Fruit fly (Drosophila melanogaster) whole organism, embryonic: ENCODE measurements around the gene CG14731.

Experiments
- ATbp ChIP-seq: fragments of 200-800 bp; sonication (Bioruptor generic); optimal IDR thresholded peaks from 2 replicates; lab custom pipeline; 2017; ENCODE audit warnings: missing biosample characterization, mild to moderate bottlenecking, missing genetic modification characterization, missing genetic modification reagents
- Antp ChIP-seq: fragments of 200-800 bp; sonication (Bioruptor generic); optimal IDR thresholded peaks from 3 replicates; lab custom pipeline; 2016; ENCODE audit warnings: missing biosample characterization, missing genetic modification characterization
- B-H1 ChIP-seq: fragments of 200-800 bp; sonication (Bioruptor generic); IDR thresholded peaks from 3 replicates; pipeline ENCODE4 v1.3.6; 2022; ENCODE audit warnings: missing biosample characterization, missing genetic modification characterization
- BtbVII ChIP-seq: fragments of 200-800 bp; sonication (Bioruptor generic); optimal IDR thresholded peaks from 3 replicates; lab custom pipeline; 2017; ENCODE audit warnings: missing biosample characterization, mild to moderate bottlenecking, missing genetic modification characterization
- CG11093 ChIP-seq: fragments of 200-800 bp; sonication (Bioruptor generic); IDR thresholded peaks from 3 replicates; pipeline ENCODE4 v1.3.6; 2022; ENCODE audit warnings: missing biosample characterization, missing genetic modification characterization
- CG13775 ChIP-seq: fragments of 200-800 bp; sonication (Bioruptor generic); optimal IDR thresholded peaks from 3 replicates; lab custom pipeline; 2017; ENCODE audit warnings: missing biosample characterization, mild to moderate bottlenecking, missing genetic modification characterization
- CG14441 ChIP-seq: fragments of 200-800 bp; sonication (Bioruptor generic); IDR thresholded peaks from 2 replicates; pipeline ENCODE4 v1.3.6; 2022; ENCODE audit warnings: missing biosample characterization, missing genetic modification characterization
- CG15269 ChIP-seq: fragments of 200-800 bp; sonication (Bioruptor generic); optimal IDR thresholded peaks from 2 replicates; lab custom pipeline; 2018; ENCODE audit warnings: missing biosample characterization, mild to moderate bottlenecking, missing genetic modification characterization, moderate library complexity
- CG17328 ChIP-seq: fragments of 200-800 bp; sonication (Bioruptor generic); IDR thresholded peaks from 2 replicates; pipeline ENCODE4 v1.3.6; 2022; ENCODE audit warnings: missing biosample characterization, missing genetic modification characterization
- CG18599 ChIP-seq: fragments of 200-800 bp; sonication (Bioruptor generic); optimal IDR thresholded peaks from 3 replicates; lab custom pipeline; 2017; ENCODE audit warnings: missing biosample characterization, missing genetic modification characterization, mild to moderate bottlenecking, moderate library complexity, missing genetic modification reagents
- CG18764 ChIP-seq: fragments of 200-800 bp; sonication (Bioruptor generic); optimal IDR thresholded peaks from 3 replicates; lab custom pipeline; 2016; ENCODE audit warnings: missing biosample characterization, missing genetic modification characterization
- CG30403 ChIP-seq: fragments of 200-800 bp; sonication (Bioruptor generic); optimal IDR thresholded peaks from 3 replicates; lab custom pipeline; 2016; ENCODE audit warnings: missing biosample characterization, missing genetic modification characterization
- CG32772 ChIP-seq: fragments of 200-800 bp; sonication (Bioruptor generic); IDR thresholded peaks from 2 replicates; pipeline ENCODE4 v1.3.6; 2022; ENCODE audit warnings: missing biosample characterization, missing genetic modification characterization
- CG3281 ChIP-seq: fragments of 200-800 bp; sonication (Bioruptor generic); optimal IDR thresholded peaks from 3 replicates; lab custom pipeline; 2017; ENCODE audit warnings: missing biosample characterization, mild to moderate bottlenecking, missing genetic modification characterization
- CG4424 ChIP-seq: fragments of 200-800 bp; sonication (Bioruptor generic); optimal IDR thresholded peaks from 3 replicates; lab custom pipeline; 2016; ENCODE audit warnings: missing biosample characterization, missing genetic modification characterization
- CG6689 ChIP-seq: fragments of 200-800 bp; sonication (Bioruptor generic); IDR thresholded peaks from 2 replicates; pipeline ENCODE4 v1.3.6; 2022; ENCODE audit warnings: missing biosample characterization, missing genetic modification characterization
- CG6765 ChIP-seq: fragments of 200-800 bp; sonication (Bioruptor generic); optimal IDR thresholded peaks from 3 replicates; lab custom pipeline; 2017; ENCODE audit warnings: missing biosample characterization, mild to moderate bottlenecking, missing genetic modification characterization
- Chrac-16 ChIP-seq: fragments of 200-800 bp; sonication (Bioruptor generic); optimal IDR thresholded peaks from 3 replicates; lab custom pipeline; 2016; ENCODE audit warnings: missing biosample characterization, missing genetic modification characterization
- Fer3 ChIP-seq: fragments of 200-800 bp; sonication (Bioruptor generic); optimal IDR thresholded peaks from 2 replicates; lab custom pipeline; 2018; ENCODE audit warnings: missing biosample characterization, mild to moderate bottlenecking, missing genetic modification characterization, moderate library complexity
- Hmx ChIP-seq: fragments of 200-800 bp; sonication (Bioruptor generic); optimal IDR thresholded peaks from 2 replicates; lab custom pipeline; 2016; ENCODE audit warnings: missing biosample characterization, missing genetic modification characterization
- Meics ChIP-seq: fragments of 200-800 bp; sonication (Bioruptor generic); optimal IDR thresholded peaks from 2 replicates; lab custom pipeline; 2017; ENCODE audit warnings: missing biosample characterization, mild to moderate bottlenecking, missing genetic modification characterization
- Mrtf ChIP-seq: fragments of 200-800 bp; sonication (Bioruptor generic); IDR thresholded peaks from 3 replicates; pipeline ENCODE4 v1.3.6; 2022; ENCODE audit warnings: missing biosample characterization, missing genetic modification characterization
- Nf-YA ChIP-seq: fragments of 200-800 bp; sonication (Bioruptor generic); IDR thresholded peaks from 2 replicates; pipeline ENCODE4 v1.3.6; 2022; ENCODE audit warnings: missing biosample characterization, missing genetic modification characterization
- NfI ChIP-seq: fragments of 200-800 bp; sonication (Bioruptor generic); optimal IDR thresholded peaks from 3 replicates; lab custom pipeline; 2018; ENCODE audit warnings: missing biosample characterization, mild to moderate bottlenecking, missing genetic modification characterization, moderate library complexity
- Sox102F ChIP-seq: fragments of 200-800 bp; sonication (Bioruptor generic); optimal IDR thresholded peaks from 2 replicates; lab custom pipeline; 2018; ENCODE audit warnings: missing biosample characterization, mild to moderate bottlenecking, missing genetic modification characterization, moderate library complexity
- Xrp1 ChIP-seq: fragments of 200-800 bp; sonication (Bioruptor generic); IDR thresholded peaks from 2 replicates; pipeline ENCODE4 v1.3.6; 2022; ENCODE audit warnings: missing biosample characterization, missing genetic modification characterization
- ap ChIP-seq: fragments of 200-800 bp; sonication (Bioruptor generic); IDR thresholded peaks from 2 replicates; pipeline ENCODE4 v1.3.6; 2022; ENCODE audit warnings: missing biosample characterization, missing genetic modification characterization
- az2 ChIP-seq: fragments of 200-800 bp; sonication (Bioruptor generic); optimal IDR thresholded peaks from 3 replicates; lab custom pipeline; 2016; ENCODE audit warnings: missing biosample characterization, missing genetic modification characterization
- bbx ChIP-seq: fragments of 200-800 bp; sonication (Bioruptor generic); IDR thresholded peaks from 2 replicates; pipeline ENCODE4 v1.3.6; 2022; ENCODE audit warnings: missing biosample characterization, missing genetic modification characterization; ENCODE audit not compliant: partially characterized antibody
- bsh ChIP-seq, 2 experiments: fragments of 200-800 bp; sonication (Bioruptor generic); optimal IDR thresholded peaks; 2 replicates each; lab custom pipeline; 2017 to 2018; ENCODE audit warnings: mild to moderate bottlenecking in 2 of 2, missing biosample characterization in 2 of 2, missing genetic modification characterization in 2 of 2, moderate library complexity in 1 of 2
- chif ChIP-seq, 2 experiments: fragments of 200-800 bp; sonication (Bioruptor generic); optimal IDR thresholded peaks; 3 replicates each; lab custom pipeline; 2016; ENCODE audit warnings: missing biosample characterization in 2 of 2, missing genetic modification characterization in 2 of 2
- ci ChIP-seq: fragments of 200-800 bp; sonication (Bioruptor generic); IDR thresholded peaks from 3 replicates; pipeline ENCODE4 v1.3.6; 2022; ENCODE audit warnings: missing biosample characterization, missing genetic modification characterization
- dpn ChIP-seq, 2 experiments: fragments of 200-800 bp; sonication (Bioruptor generic); optimal IDR thresholded peaks; 3 replicates each; lab custom pipeline; 2016; ENCODE audit warnings: missing biosample characterization in 2 of 2, missing genetic modification characterization in 2 of 2
- hkb ChIP-seq, 2 experiments: fragments of 200-800 bp in 1 of 2; fragments of >200 bp in 1 of 2; sonication (Bioruptor generic) in 1 of 2; IDR thresholded peaks in 1 of 2; optimal IDR thresholded peaks in 1 of 2; 2 replicates each; pipeline versions ENCODE4 v1.3.6 to Lab custom; 2017 to 2022; ENCODE audit warnings: missing biosample characterization in 1 of 2, missing genetic modification characterization in 1 of 2
- ind ChIP-seq: fragments of 200-800 bp; sonication (Bioruptor generic); optimal IDR thresholded peaks from 3 replicates; lab custom pipeline; 2016; ENCODE audit warnings: missing biosample characterization, missing genetic modification characterization
- lab ChIP-seq: fragments of 200-800 bp; sonication (Bioruptor generic); optimal IDR thresholded peaks from 3 replicates; lab custom pipeline; 2017; ENCODE audit warnings: missing biosample characterization, missing genetic modification characterization, mild to moderate bottlenecking, moderate library complexity, missing genetic modification reagents
- lbe ChIP-seq: fragments of 200-800 bp; sonication (Bioruptor generic); optimal IDR thresholded peaks from 2 replicates; lab custom pipeline; 2016; ENCODE audit warnings: missing biosample characterization, mild to moderate bottlenecking, missing genetic modification characterization
- lmd ChIP-seq: fragments of 200-800 bp; sonication (Bioruptor generic); IDR thresholded peaks from 2 replicates; pipeline ENCODE4 v1.3.6; 2022; ENCODE audit warnings: missing biosample characterization, missing genetic modification characterization
- mirr ChIP-seq: fragments of 200-800 bp; sonication (Bioruptor generic); optimal IDR thresholded peaks from 3 replicates; lab custom pipeline; 2018; ENCODE audit warnings: missing biosample characterization, mild to moderate bottlenecking, missing genetic modification characterization
- nmo ChIP-seq: fragments of 200-800 bp; sonication (Bioruptor generic); optimal IDR thresholded peaks from 2 replicates; lab custom pipeline; 2018; ENCODE audit warnings: missing biosample characterization, mild to moderate bottlenecking, missing genetic modification characterization, moderate library complexity
- pan ChIP-seq, 4 experiments: fragments of >200 bp in 3 of 4; fragments of 200-800 bp in 1 of 4; sonication (Bioruptor generic) in 1 of 4; optimal IDR thresholded peaks in 3 of 4; IDR thresholded peaks in 1 of 4; 2 replicates each; pipeline versions ENCODE4 v1.3.6 to Lab custom; 2017 to 2022; ENCODE audit warnings: missing biosample characterization in 2 of 4, missing genetic modification characterization in 2 of 4, mixed read lengths in 1 of 4
- prd ChIP-seq, 3 experiments: fragments of >200 bp in 2 of 3; fragments of 200-800 bp in 1 of 3; sonication (Bioruptor generic) in 1 of 3; optimal IDR thresholded peaks in 2 of 3; IDR thresholded peaks in 1 of 3; 2 replicates in 2 of 3; 3 replicates in 1 of 3; pipeline versions ENCODE4 v1.3.6 to Lab custom; 2017 to 2022; ENCODE audit warnings: missing biosample characterization in 1 of 3, missing genetic modification characterization in 1 of 3
- ranshi ChIP-seq: fragments of 200-800 bp; sonication (Bioruptor generic); IDR thresholded peaks from 2 replicates; pipeline ENCODE4 v1.3.6; 2022; ENCODE audit warnings: missing biosample characterization, missing genetic modification characterization
- slbo ChIP-seq: fragments of 200-800 bp; sonication (Bioruptor generic); IDR thresholded peaks from 2 replicates; pipeline ENCODE4 v1.3.6; 2022; ENCODE audit warnings: missing biosample characterization, missing genetic modification characterization
- sna ChIP-seq: fragments of 200-800 bp; sonication (Bioruptor generic); IDR thresholded peaks from 2 replicates; pipeline ENCODE4 v1.3.6; 2022; ENCODE audit warnings: missing biosample characterization, missing genetic modification characterization; ENCODE audit not compliant: partially characterized antibody
- tap ChIP-seq: fragments of 200-800 bp; optimal IDR thresholded peaks from 3 replicates; lab custom pipeline; 2019; ENCODE audit warnings: missing biosample characterization, mild to moderate bottlenecking, missing genetic modification characterization, moderate library complexity
- tgo ChIP-seq: fragments of 200-800 bp; sonication (Bioruptor generic); IDR thresholded peaks from 3 replicates; pipeline ENCODE4 v1.3.6; 2022; ENCODE audit warnings: missing biosample characterization, missing genetic modification characterization
- zfh1 ChIP-seq: fragments of 200-800 bp; sonication (Bioruptor generic); IDR thresholded peaks from 3 replicates; pipeline ENCODE4 v1.3.6; 2022; ENCODE audit warnings: missing biosample characterization, missing genetic modification characterization

CG14731 gene

dm6 chr3R:11920605-11921004 is 10.5 kb upstream of the CG14731 start (continued):
- TF ChIP-seq nmo (GFP tag; lab: Kevin White, UChicago) (peak; percentile 33), tap (peak; percentile 24), CG14441 (peak; percentile 44), lab (GFP tag; lab: Kevin White, UChicago) (peak; percentile 52), Xrp1 (GFP tag; lab: Robert Waterston, UW) (peak; percentile 40; the same call in 1 of the 2 replicates), az2 (GFP tag; lab: Kevin White, UChicago) (peak; percentile 17), CG3281 (GFP tag; lab: Kevin White, UChicago) (peak; percentile 2), ranshi (peak; percentile 25; the same call in 1 of the 2 replicates), CG18599 (GFP tag; lab: Kevin White, UChicago) (peak; percentile 43), bsh (GFP tag; optimal IDR thresholded peaks at IDR 0.05; lab: Kevin White, UChicago) (peak in 1 of 2 experiments; percentile 68), CG6689 (GFP tag; lab: Robert Waterston, UW) (peak; percentile 37; the same call in 1 of the 2 replicates), Nf-YA (GFP tag; lab: Robert Waterston, UW) (no peak), Fer3 (tag; lab: Kevin White, UChicago) (peak; percentile 20), bbx (GFP tag; lab: Robert Waterston, UW) (no peak), NfI (GFP tag; lab: Kevin White, UChicago) (peak; percentile 7), prd (optimal IDR thresholded peaks at IDR 0.05; lab: Kevin White, UChicago) (no peak), prd (GFP tag; IDR thresholded peaks at IDR 0.05; lab: Robert Waterston, UW) (peak; percentile 47; the same call in 1 of the 3 replicates), chif (GFP tag; optimal IDR thresholded peaks at IDR 0.05; lab: Kevin White, UChicago) (peak in 1 of 2 experiments; percentile 7), CG15269 (tag; lab: Kevin White, UChicago) (peak; percentile 26), Hmx (GFP tag; lab: Kevin White, UChicago) (no peak), CG11093 (GFP tag; lab: Robert Waterston, UW) (0 out of 3 replicates have a peak, but pooled peaks have one; percentile 37), BtbVII (GFP tag; lab: Kevin White, UChicago) (peak; percentile 25), lbe (GFP tag; lab: Kevin White, UChicago) (no peak), CG18764 (GFP tag; lab: Kevin White, UChicago) (no peak), ind (GFP tag; lab: Kevin White, UChicago) (peak; percentile 25), mirr (GFP tag; lab: Kevin White, UChicago) (no peak), ci (GFP tag; lab: Robert Waterston, UW) (0 out of 3 replicates have a peak, but pooled peaks have one; percentile 22), sna (GFP tag; lab: Robert Waterston, UW) (no peak), CG13775 (GFP tag; lab: Kevin White, UChicago) (peak; percentile 11), Mrtf (GFP tag; lab: Robert Waterston, UW) (no peak), hkb (optimal IDR thresholded peaks at IDR 0.05; lab: Kevin White, UChicago) (no peak), hkb (GFP tag; IDR thresholded peaks at IDR 0.05; lab: Robert Waterston, UW) (peak; percentile 51; the same call in 1 of the 2 replicates), CG6765 (GFP tag; lab: Kevin White, UChicago) (no peak), lmd (GFP tag; lab: Robert Waterston, UW) (peak; percentile 52; the same call in 1 of the 2 replicates), zfh1 (GFP tag; lab: Robert Waterston, UW) (peak; percentile 44; the same call in 1 of the 3 replicates), ATbp (peak; percentile 29), ap (GFP tag; lab: Robert Waterston, UW) (0 out of 2 replicates have a peak, but pooled peaks have one; percentile 17), CG17328 (peak; percentile 23; the same call in 1 of the 2 replicates), B-H1 (peak; percentile 50; the same call in 2 of the 3 replicates), Chrac-16 (GFP tag; lab: Kevin White, UChicago) (peak; percentile 0), CG30403 (peak; percentile 8), Meics (GFP tag; lab: Kevin White, UChicago) (peak; percentile 22), slbo (GFP tag; lab: Robert Waterston, UW) (peak; percentile 43; the same call in 1 of the 2 replicates), pan (optimal IDR thresholded peaks at IDR 0.05; lab: Kevin White, UChicago) (no peak), pan (GFP tag; optimal IDR thresholded peaks at IDR 0.05 in 1 of 2, IDR thresholded peaks at IDR 0.05 in 1 of 2) (peak in 1 of 2 experiments; percentile 55), Antp (peak; percentile 35), Sox102F (peak; percentile 56), tgo (peak; percentile 46; the same call in 2 of the 3 replicates), CG4424 (GFP tag; lab: Kevin White, UChicago) (peak; percentile 26), CG32772 (GFP tag; lab: Robert Waterston, UW) (0 out of 2 replicates have a peak, but pooled peaks have one; percentile 23), dpn (GFP tag; optimal IDR thresholded peaks at IDR 0.05; lab: Kevin White, UChicago) (peak in 1 of 2 experiments; percentile 6)
